Worm (Caenorhabditis elegans) whole organism, young adult: ENCODE measurements around the gene let-653.

Experiments
- B0336.3 ChIP-seq: fragments of 200-800 bp; sonication (Bioruptor generic); IDR thresholded peaks from 2 replicates; pipeline ENCODE4 v1.3.6; 2022; ENCODE audit warnings: missing genetic modification characterization, missing compliant biosample characterization
- D2030.7 ChIP-seq: fragments of 200-800 bp; sonication (Bioruptor generic); IDR thresholded peaks from 2 replicates; pipeline ENCODE4 v1.3.6; 2022; ENCODE audit warnings: missing genetic modification reagents, missing genetic modification characterization, missing compliant biosample characterization
- K11D2.4 ChIP-seq: fragments of 200-800 bp; sonication (Bioruptor generic); IDR thresholded peaks from 2 replicates; pipeline ENCODE4 v1.3.6; 2022; ENCODE audit warnings: missing genetic modification reagents, missing genetic modification characterization, missing compliant biosample characterization
- Y56A3A.18 ChIP-seq: fragments of 200-800 bp; sonication (Bioruptor generic); IDR thresholded peaks from 2 replicates; pipeline ENCODE4 v1.3.6; 2022; ENCODE audit warnings: missing genetic modification reagents, missing genetic modification characterization, missing compliant biosample characterization
- aptf-2 ChIP-seq: fragments of 200-800 bp; sonication (Bioruptor generic); conservative IDR thresholded peaks from 2 replicates; pipeline ENCODE4 v1.3.6; 2022; ENCODE audit warnings: missing genetic modification reagents, missing genetic modification characterization, missing compliant biosample characterization
- athp-1 ChIP-seq: sonication (generic microtip); optimal IDR thresholded peaks from 2 replicates; lab custom pipeline; 2017; ENCODE audit warnings: mild to moderate bottlenecking, missing genetic modification characterization, missing compliant biosample characterization
- attf-5 ChIP-seq: fragments of 200-800 bp; sonication (Bioruptor generic); optimal IDR thresholded peaks from 2 replicates; lab custom pipeline; 2018; ENCODE audit warnings: mild to moderate bottlenecking, missing genetic modification characterization, missing compliant biosample characterization
- attf-6 ChIP-seq: fragments of 200-800 bp; sonication (Bioruptor generic); IDR thresholded peaks from 2 replicates; pipeline ENCODE4 v1.3.6; 2022; ENCODE audit warnings: missing genetic modification reagents, missing genetic modification characterization, missing compliant biosample characterization
- bed-1 ChIP-seq: fragments of 200-800 bp; sonication (Bioruptor generic); IDR thresholded peaks from 2 replicates; pipeline ENCODE4 v1.3.6; 2022; ENCODE audit warnings: missing genetic modification reagents, missing genetic modification characterization, missing compliant biosample characterization
- bed-2 ChIP-seq: fragments of 200-800 bp; sonication (Bioruptor generic); IDR thresholded peaks from 2 replicates; pipeline ENCODE4 v1.3.6; 2022; ENCODE audit warnings: missing genetic modification reagents, missing genetic modification characterization, missing compliant biosample characterization
- ceh-27 ChIP-seq: fragments of 200-800 bp; sonication (Bioruptor generic); optimal IDR thresholded peaks from 2 replicates; lab custom pipeline; 2018; ENCODE audit warnings: mild to moderate bottlenecking, missing genetic modification characterization, moderate library complexity, missing compliant biosample characterization
- ceh-40 ChIP-seq: fragments of 200-800 bp; sonication (Bioruptor generic); IDR thresholded peaks from 2 replicates; pipeline ENCODE4 v1.3.6; 2022; ENCODE audit warnings: missing genetic modification characterization, missing compliant biosample characterization
- ceh-79 ChIP-seq: sonication (generic microtip); optimal IDR thresholded peaks from 2 replicates; lab custom pipeline; 2017; ENCODE audit warnings: mild to moderate bottlenecking, missing genetic modification characterization, missing compliant biosample characterization
- chd-7 ChIP-seq: sonication (generic microtip); optimal IDR thresholded peaks from 2 replicates; lab custom pipeline; 2016; ENCODE audit warnings: mild to moderate bottlenecking, missing genetic modification characterization, moderate library complexity, missing compliant biosample characterization
- egl-18 ChIP-seq: fragments of 200-800 bp; sonication (Bioruptor generic); IDR thresholded peaks from 2 replicates; pipeline ENCODE4 v1.3.6; 2022; ENCODE audit warnings: missing genetic modification reagents, missing genetic modification characterization, missing compliant biosample characterization
- egl-44 ChIP-seq: fragments of 200-800 bp; sonication (Bioruptor generic); IDR thresholded peaks from 2 replicates; pipeline ENCODE4 v1.3.6; 2022; ENCODE audit warnings: missing genetic modification reagents, missing genetic modification characterization, missing compliant biosample characterization
- hsf-1 ChIP-seq: fragments of 200-800 bp; sonication (Bioruptor generic); IDR thresholded peaks from 2 replicates; pipeline ENCODE4 v1.3.6; 2022; ENCODE audit warnings: missing genetic modification reagents, missing genetic modification characterization, missing compliant biosample characterization
- lin-26 ChIP-seq: fragments of 200-800 bp; sonication (Bioruptor generic); IDR thresholded peaks from 2 replicates; pipeline ENCODE4 v1.3.6; 2022; ENCODE audit warnings: missing genetic modification reagents, missing genetic modification characterization, missing compliant biosample characterization
- madf-10 ChIP-seq: sonication (generic microtip); optimal IDR thresholded peaks from 2 replicates; lab custom pipeline; 2016; ENCODE audit warnings: mild to moderate bottlenecking, missing genetic modification characterization, missing compliant biosample characterization
- madf-3 ChIP-seq: fragments of 200-800 bp; sonication (Bioruptor generic); IDR thresholded peaks from 2 replicates; pipeline ENCODE4 v1.3.6; 2022; ENCODE audit warnings: missing genetic modification reagents, missing genetic modification characterization, missing compliant biosample characterization
- madf-6 ChIP-seq: fragments of 200-800 bp; sonication (Bioruptor generic); IDR thresholded peaks from 2 replicates; pipeline ENCODE4 v1.3.6; 2022; ENCODE audit warnings: missing genetic modification reagents, missing genetic modification characterization, missing compliant biosample characterization
- nfya-1 ChIP-seq: sonication (generic microtip); optimal IDR thresholded peaks from 2 replicates; lab custom pipeline; 2017; ENCODE audit warnings: antibody characterized with exemption, missing compliant biosample characterization, missing genetic modification characterization, borderline replicate concordance; ENCODE audit not compliant: insufficient read depth
- nfya-2 ChIP-seq: fragments of 200-800 bp; sonication (Bioruptor generic); IDR thresholded peaks from 2 replicates; pipeline ENCODE4 v1.3.6; 2022; ENCODE audit warnings: missing genetic modification reagents, missing genetic modification characterization, missing compliant biosample characterization
- nhr-80 ChIP-seq: sonication (generic microtip); optimal IDR thresholded peaks from 2 replicates; lab custom pipeline; 2016; ENCODE audit warnings: missing genetic modification characterization, missing compliant biosample characterization
- rpc-1 ChIP-seq, 2 experiments: fragments of 150-350 bp in 1 of 2; sonication (generic microtip) in 1 of 2; optimal IDR thresholded peaks; 2 replicates each; lab custom pipeline; 2014 to 2018; ENCODE audit warnings: missing biosample characterization in 1 of 2, missing genetic modification characterization in 1 of 2, missing genetic modification reagents in 1 of 2, missing genotype in 1 of 2
- sdz-38 ChIP-seq: sonication (generic microtip); optimal IDR thresholded peaks from 2 replicates; lab custom pipeline; 2016; ENCODE audit warnings: missing genotype, missing genetic modification characterization, missing compliant biosample characterization
- snpc-1.3 ChIP-seq: sonication (generic microtip); optimal IDR thresholded peaks from 2 replicates; lab custom pipeline; 2017; ENCODE audit warnings: missing genetic modification characterization, mild to moderate bottlenecking, missing compliant biosample characterization, antibody characterized with exemption, moderate library complexity, missing genotype, missing genetic modification reagents; ENCODE audit not compliant: insufficient read depth
- somi-1 ChIP-seq: fragments of 200-800 bp; sonication (Bioruptor generic); optimal IDR thresholded peaks from 2 replicates; lab custom pipeline; 2018; ENCODE audit warnings: mild to moderate bottlenecking, missing genetic modification characterization, missing compliant biosample characterization
- sptf-2 ChIP-seq: fragments of 200-800 bp; sonication (Bioruptor generic); optimal IDR thresholded peaks from 2 replicates; lab custom pipeline; 2018; ENCODE audit warnings: mild to moderate bottlenecking, missing genetic modification characterization, missing compliant biosample characterization
- unc-130 ChIP-seq: sonication (generic microtip); optimal IDR thresholded peaks from 2 replicates; lab custom pipeline; 2016; ENCODE audit warnings: missing genetic modification reagents, missing genetic modification characterization, missing compliant biosample characterization
- ztf-26 ChIP-seq: sonication (generic microtip); optimal IDR thresholded peaks from 2 replicates; lab custom pipeline; 2017; ENCODE audit warnings: missing genetic modification characterization, missing compliant biosample characterization
- ztf-3 ChIP-seq: fragments of 200-800 bp; sonication (Bioruptor generic); optimal IDR thresholded peaks from 2 replicates; lab custom pipeline; 2018; ENCODE audit warnings: mild to moderate bottlenecking, missing genetic modification characterization, missing compliant biosample characterization

The let-653 gene

ce11 chrIV:11901215-11901614 lies 15.8 kb downstream of the let-653 start:
- TF ChIP-seq ztf-26 (peak; percentile 30), unc-130 (GFP tag; lab: Kevin White, UChicago) (no peak), aptf-2 (GFP tag; lab: Robert Waterston, UW) (no peak), athp-1 (no peak), K11D2.4 (GFP tag; lab: Robert Waterston, UW) (no peak), egl-18 (GFP tag; lab: Robert Waterston, UW) (no peak), D2030.7 (GFP tag; lab: Robert Waterston, UW) (no peak), Y56A3A.18 (no peak)

DNA sequence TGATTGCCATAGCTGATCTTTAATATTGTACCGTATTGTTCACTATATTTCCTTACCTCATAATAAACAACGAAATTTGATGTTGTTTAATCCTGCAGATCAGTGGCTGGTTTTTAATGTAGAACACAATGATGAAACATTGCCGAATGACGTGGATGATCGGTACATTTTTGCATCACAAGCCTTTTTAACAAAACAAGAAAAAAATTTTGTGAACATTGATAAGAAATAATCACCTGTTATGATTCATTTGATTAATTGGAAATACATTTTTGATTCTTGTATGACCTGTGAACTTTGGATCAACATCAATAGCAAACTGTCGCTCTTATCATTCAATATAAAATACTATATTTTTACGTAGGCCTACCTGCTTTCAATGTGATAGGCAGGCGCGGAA lies 17.4 kb downstream of the let-653 start:
- TF ChIP-seq bed-1 (GFP tag; lab: Robert Waterston, UW) = no peak
- no peak for TF ChIP-seq K11D2.4 (GFP tag; lab: Robert Waterston, UW)
- TF ChIP-seq lin-26 (GFP tag; lab: Robert Waterston, UW) = no peak
- no peak for TF ChIP-seq bed-2 (GFP tag; lab: Robert Waterston, UW)
- peak; percentile 1 for TF ChIP-seq nhr-80 (tag; lab: Kevin White, UChicago)

DNA sequence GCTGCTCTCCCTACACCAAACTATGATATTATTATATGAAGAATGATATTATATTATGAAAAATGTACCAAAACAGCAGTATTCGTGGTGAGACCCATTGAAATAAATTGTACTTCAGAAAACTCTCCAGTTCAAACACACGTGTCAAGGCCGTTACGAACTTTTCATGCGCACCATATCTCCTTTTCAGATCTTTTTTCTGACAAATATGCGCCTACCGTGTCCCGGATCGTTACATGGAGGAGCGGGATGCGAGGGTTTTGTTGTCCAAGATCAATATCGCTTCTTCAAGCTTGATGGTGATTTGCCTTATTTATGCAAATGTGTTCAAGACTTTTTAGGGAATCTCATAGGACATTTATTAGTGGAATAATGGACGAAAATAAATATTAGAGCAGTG lies 18.3 kb downstream of the let-653 start:
- TF ChIP-seq sdz-38 (tag; lab: Kevin White, UChicago) = no peak
- TF ChIP-seq egl-44 (GFP tag; lab: Robert Waterston, UW) = no peak
- TF ChIP-seq snpc-1.3 (tag; lab: Kevin White, UChicago) = no peak
- TF ChIP-seq sptf-2 (GFP tag; lab: Kevin White, UChicago) = no peak

DNA sequence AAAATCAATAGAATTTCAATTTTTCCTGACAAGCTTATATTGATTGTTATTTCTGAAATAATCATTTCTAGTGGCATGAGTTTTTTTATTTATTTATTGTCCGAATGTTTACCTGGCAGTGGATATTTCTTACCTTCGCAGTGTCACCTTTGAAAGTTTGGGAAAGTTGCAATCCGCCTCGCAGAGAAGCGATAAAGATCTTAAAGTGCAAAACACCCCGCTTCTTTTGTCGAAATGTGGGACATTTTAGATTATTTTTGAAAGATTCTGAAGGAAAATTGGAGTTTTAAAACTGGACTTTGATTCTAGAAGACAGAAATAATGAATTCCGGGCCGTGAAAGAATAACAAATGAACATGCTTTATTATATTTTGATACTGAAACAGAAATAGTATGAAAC lies 23.3 kb downstream of the let-653 start:
- TF ChIP-seq hsf-1 (GFP tag; lab: Robert Waterston, UW) (no peak), B0336.3 (GFP tag; lab: Robert Waterston, UW) (no peak), lin-26 (GFP tag; lab: Robert Waterston, UW) (no peak), somi-1 (no peak), madf-3 (GFP tag; lab: Robert Waterston, UW) (no peak), ztf-3 (GFP tag; lab: Kevin White, UChicago) (no peak), attf-5 (no peak), attf-6 (GFP tag; lab: Robert Waterston, UW) (no peak), ceh-40 (GFP tag; lab: Robert Waterston, UW) (no peak), rpc-1 (optimal IDR thresholded peaks at IDR 0.05; lab: Kevin White, UChicago) (no peak), rpc-1 (tag; optimal IDR thresholded peaks at IDR 0.05; lab: Kevin White, UChicago) (no peak), chd-7 (tag; lab: Kevin White, UChicago) (no peak), madf-6 (GFP tag; lab: Robert Waterston, UW) (no peak), ceh-27 (no peak), nfya-2 (GFP tag; lab: Robert Waterston, UW) (no peak), ceh-79 (no peak), madf-10 (tag; lab: Kevin White, UChicago) (no peak)

- TF ChIP-seq nfya-1 (tag; lab: Kevin White, UChicago) (no peak), nhr-80 (tag; lab: Kevin White, UChicago) (peak; percentile 28)
Measured at ce11 chrIV:11911723-11912122, 26.3 kb downstream of the let-653 start, which contains the start of gene VZK822L.2. VZK822L.2 (plus strand) TSS chrIV:11912023.
